Fruit fly (Drosophila melanogaster): ENCODE data around the gene Prp18.

dm6 chr3R:19023862-19024261 is 7.2 kb downstream of the Prp18 start, which contains the start of the genes CG6005 and CG14286:
- no peak for TF ChIP-seq CrebA (GFP tag; optimal IDR thresholded peaks at IDR 0.05; ENCODE audit: borderline replicate concordance)
- peak; percentile 26 for TF ChIP-seq psq (GFP tag; optimal IDR thresholded peaks at IDR 0.05)
- TF ChIP-seq Vsx2 (GFP tag; optimal IDR thresholded peaks at IDR 0.05; ENCODE audit: partially characterized antibody), result no peak
- TF ChIP-seq Myc (optimal IDR thresholded peaks at IDR 0.05), result no peak
- TF ChIP-seq tai (GFP tag; optimal IDR thresholded peaks at IDR 0.05), result no peak
- peak; percentile 49 for TF ChIP-seq h (GFP tag; optimal IDR thresholded peaks at IDR 0.05)
- TF ChIP-seq Abd-B (GFP tag; optimal IDR thresholded peaks at IDR 0.05), result no peak

Data from whole organism, wandering third instar larva.